Worm (Caenorhabditis elegans): Measurements from ENCODE around the gene sre-15.
A peak's percentile ranks its signal among the peaks of the same experiment; 100 is the strongest.

The sre-15 gene

DNA sequence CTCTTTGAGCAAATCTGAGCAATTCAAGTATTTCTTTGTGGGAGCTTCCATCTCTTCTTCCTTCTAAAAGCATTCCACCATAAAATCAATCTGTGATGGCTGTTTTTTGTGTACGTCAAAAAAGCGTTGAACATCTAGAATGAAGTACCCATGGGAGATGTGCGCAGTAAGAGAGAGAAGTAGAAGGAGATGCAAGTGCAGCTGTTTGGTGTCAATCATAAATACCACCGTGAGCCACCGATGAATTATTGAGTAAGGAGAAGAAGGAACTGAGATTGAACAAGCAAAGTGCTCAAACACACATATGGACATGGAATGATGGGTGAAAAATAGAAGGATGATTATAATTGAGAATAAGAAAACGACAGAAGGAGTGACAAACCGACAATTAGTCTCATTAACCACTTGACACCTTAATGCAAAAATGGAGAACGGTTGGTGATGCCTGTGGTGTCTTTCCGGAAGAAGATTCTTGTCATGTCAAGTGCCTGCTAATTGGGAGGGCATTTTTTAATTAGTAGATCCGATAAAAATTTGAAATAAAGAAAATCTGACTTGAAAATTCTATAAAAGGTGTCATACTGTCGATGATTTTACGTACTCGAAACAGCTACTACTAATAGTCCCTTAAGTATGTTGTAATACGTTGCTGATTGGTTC is 52.4 kb downstream of the sre-15 start:
- TF ChIP-seq nhr-129 (tag; optimal IDR thresholded peaks at IDR 0.05) (peak; percentile 56), lin-39 (tag; optimal IDR thresholded peaks at IDR 0.05) (no peak), mab-5 (tag; optimal IDR thresholded peaks at IDR 0.05) (peak; percentile 21)

Data from whole organism, L2 larva.